Worm (Caenorhabditis elegans) whole organism, L4 larva: ENCODE measurements around the gene C50F4.4.

Source experiments
- F37D6.2 ChIP-seq: sonication (generic microtip); optimal IDR thresholded peaks from 2 replicates; lab custom pipeline; 2016; ENCODE audit warnings: mild to moderate bottlenecking, missing genetic modification characterization, missing compliant biosample characterization
- Y48G9A.11 ChIP-seq: fragments of 200-800 bp; sonication (Bioruptor generic); IDR thresholded peaks from 2 replicates; pipeline ENCODE4 v1.3.6; 2022; ENCODE audit warnings: missing genetic modification reagents, missing genetic modification characterization, missing compliant biosample characterization
- aha-1 ChIP-seq: fragments of 150-350 bp; peaks from one replicate; lab custom pipeline; 2014; ENCODE audit warnings: missing biosample characterization, missing genetic modification characterization
- ceh-32 ChIP-seq: sonication (generic microtip); optimal IDR thresholded peaks from 2 replicates; lab custom pipeline; 2016; ENCODE audit warnings: mild to moderate bottlenecking, missing genetic modification characterization, missing compliant biosample characterization; ENCODE audit not compliant: poor library complexity
- dmd-8 ChIP-seq: fragments of 200-800 bp; sonication (Bioruptor generic); IDR thresholded peaks from 2 replicates; pipeline ENCODE4 v1.3.6; 2022; ENCODE audit warnings: missing genetic modification characterization, missing compliant biosample characterization
- fkh-10 ChIP-seq: fragments of 150-350 bp; optimal IDR thresholded peaks from 2 replicates; lab custom pipeline; 2014; ENCODE audit warnings: missing biosample characterization, missing genetic modification reagents, missing genetic modification characterization
- fos-1 ChIP-seq: fragments of 150-350 bp; optimal IDR thresholded peaks from 2 replicates; lab custom pipeline; 2014; ENCODE audit warnings: missing biosample characterization, missing genetic modification characterization
- lin-15B ChIP-seq: fragments of 150-350 bp; sonication (generic microtip); optimal IDR thresholded peaks from 3 replicates; lab custom pipeline; 2014; ENCODE audit warnings: missing biosample characterization, missing genetic modification characterization
- lin-38 ChIP-seq: fragments of 200-800 bp; sonication (Bioruptor generic); IDR thresholded peaks from 2 replicates; pipeline ENCODE4 v1.3.6; 2022; ENCODE audit warnings: missing genetic modification reagents, missing genetic modification characterization, missing compliant biosample characterization
- lin-39 ChIP-seq: fragments of 150-350 bp; optimal IDR thresholded peaks from 2 replicates; lab custom pipeline; 2014; ENCODE audit warnings: missing biosample characterization, missing genetic modification reagents, missing genetic modification characterization
- lsy-2 ChIP-seq, 2 experiments: fragments of 150-350 bp in 1 of 2; sonication (generic microtip) in 1 of 2; optimal IDR thresholded peaks; 2 replicates each; lab custom pipeline; 2014 to 2017; ENCODE audit warnings: missing biosample characterization in 2 of 2, missing genetic modification characterization in 2 of 2
- mdl-1 ChIP-seq, 2 experiments: fragments of 150-350 bp in 1 of 2; sonication (generic microtip) in 1 of 2; optimal IDR thresholded peaks; 2 replicates each; lab custom pipeline; 2014 to 2017; ENCODE audit warnings: missing biosample characterization in 2 of 2, missing genetic modification characterization in 2 of 2
- mep-1 ChIP-seq: fragments of 150-350 bp; sonication (generic microtip); optimal IDR thresholded peaks from 3 replicates; lab custom pipeline; 2014; ENCODE audit warnings: missing biosample characterization, missing genetic modification characterization
- snpc-4 ChIP-seq: fragments of 150-350 bp; optimal IDR thresholded peaks from 2 replicates; lab custom pipeline; 2014; ENCODE audit warnings: missing biosample characterization, missing genetic modification characterization

DNA sequence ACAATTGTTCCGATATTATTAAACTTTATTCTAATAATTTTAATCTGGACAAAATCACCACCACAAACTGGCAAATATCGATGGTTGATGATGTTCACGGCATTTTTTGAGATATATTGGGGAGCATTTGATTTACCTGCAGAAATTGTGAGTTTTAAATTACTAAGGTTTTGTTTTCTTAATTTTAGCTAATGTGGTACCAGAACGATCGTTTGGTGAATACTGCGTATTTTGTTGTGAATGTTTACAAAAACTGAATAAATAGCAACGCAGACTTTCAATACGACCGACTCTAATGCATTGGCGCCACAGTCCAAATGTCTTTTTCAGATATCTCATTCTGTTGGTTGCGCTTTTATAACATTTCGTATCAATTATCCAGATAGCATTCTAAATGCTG, 14.9 kb upstream of the C50F4.4 start:
- TF ChIP-seq dmd-8 (no peak), lsy-2 (tag; optimal IDR thresholded peaks at IDR 0.05; lab: Kevin White, UChicago) (no peak), fkh-10 (GFP tag; lab: Kevin White, UChicago) (no peak), snpc-4 (tag; lab: Kevin White, UChicago) (no peak), F37D6.2 (tag; lab: Kevin White, UChicago) (no peak), Y48G9A.11 (GFP tag; lab: Robert Waterston, UW) (no peak), lin-15B (no peak), aha-1 (tag; lab: Kevin White, UChicago) (peak; percentile 46), fos-1 (tag; lab: Kevin White, UChicago) (no peak), mdl-1 (tag; optimal IDR thresholded peaks at IDR 0.05; lab: Kevin White, UChicago) (no peak), lin-38 (GFP tag; lab: Robert Waterston, UW) (no peak), lin-39 (tag; lab: Kevin White, UChicago) (no peak), mep-1 (tag; lab: Kevin White, UChicago) (no peak), ceh-32 (tag; lab: Kevin White, UChicago) (no peak)
